Fruit fly (Drosophila melanogaster): ENCODE results near the gene CkIalpha.

CkIalpha gene

DNA sequence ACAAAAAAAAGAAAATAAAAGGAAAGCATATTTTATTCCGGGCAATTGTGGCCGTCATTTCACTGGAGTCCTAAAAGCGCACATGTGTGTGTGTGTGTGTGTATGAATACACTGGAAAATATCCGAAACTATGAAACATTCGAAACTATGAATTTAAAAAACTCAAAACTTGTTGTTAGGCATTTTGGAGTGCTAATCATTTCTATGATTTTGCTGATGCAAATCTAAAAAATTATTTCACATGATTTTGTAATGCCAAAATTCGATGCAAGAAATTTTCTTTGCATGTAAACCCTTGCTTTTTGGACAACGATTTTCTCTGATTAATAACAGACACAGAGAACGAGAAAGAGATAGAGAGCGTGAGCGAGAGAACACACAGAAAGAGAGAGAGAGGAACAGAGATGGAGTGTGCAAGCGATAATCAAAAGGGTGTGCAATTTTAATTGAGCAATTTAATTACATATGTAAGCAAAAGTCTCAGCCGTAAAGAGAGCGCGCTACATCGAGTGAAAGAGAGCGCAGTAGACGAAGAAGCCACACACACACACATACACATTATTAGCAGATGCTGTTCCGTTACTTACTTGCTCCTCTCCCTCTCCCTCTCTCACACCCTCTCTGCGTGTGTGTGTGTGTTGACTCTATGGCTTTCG, 45.8 kb downstream of the CkIalpha start (continued):
- TF ChIP-seq tup (GFP tag; optimal IDR thresholded peaks at IDR 0.05), result no peak
- TF ChIP-seq CG7745 (tag; optimal IDR thresholded peaks at IDR 0.05), result no peak
- TF ChIP-seq vvl (GFP tag; IDR thresholded peaks at IDR 0.05), result peak; percentile 38; the same call in 1 of the 2 replicates
- no peak for TF ChIP-seq CG11560 (tag; IDR thresholded peaks at IDR 0.05)
- no peak for TF ChIP-seq amos (GFP tag; IDR thresholded peaks at IDR 0.05; ENCODE audit: partially characterized antibody)
- TF ChIP-seq Ets97D (GFP tag; optimal IDR thresholded peaks at IDR 0.05), result no peak
- no peak for TF ChIP-seq CG7963 (GFP tag; IDR thresholded peaks at IDR 0.05; ENCODE audit: partially characterized antibody)
- no peak for TF ChIP-seq NC2α (GFP tag; optimal IDR thresholded peaks at IDR 0.05)
- no peak for TF ChIP-seq NK7.1 (GFP tag; optimal IDR thresholded peaks at IDR 0.05)
- TF ChIP-seq CG3726 (GFP tag; IDR thresholded peaks at IDR 0.05), result no peak
- TF ChIP-seq Spps (tag; optimal IDR thresholded peaks at IDR 0.05), result peak; percentile 12
- no peak for TF ChIP-seq Hr39 (optimal IDR thresholded peaks at IDR 0.05)
- no peak for TF ChIP-seq CG18476 (GFP tag; optimal IDR thresholded peaks at IDR 0.05)
- peak; percentile 27 for TF ChIP-seq zen (tag; optimal IDR thresholded peaks at IDR 0.05)
- no peak for TF ChIP-seq eyg (GFP tag; optimal IDR thresholded peaks at IDR 0.05)
- peak; percentile 60 for TF ChIP-seq CG2712 (tag; optimal IDR thresholded peaks at IDR 0.05)
- no peak for TF ChIP-seq ab (GFP tag; optimal IDR thresholded peaks at IDR 0.05)
- TF ChIP-seq btn (GFP tag; optimal IDR thresholded peaks at IDR 0.05), result no peak
- TF ChIP-seq CG14860 (GFP tag; IDR thresholded peaks at IDR 0.05; ENCODE audit: partially characterized antibody), result no peak
- TF ChIP-seq slou (GFP tag; optimal IDR thresholded peaks at IDR 0.05), result no peak
- TF ChIP-seq wor (GFP tag; IDR thresholded peaks at IDR 0.05), result no peak
- no peak for TF ChIP-seq gro (GFP tag; optimal IDR thresholded peaks at IDR 0.05)
- TF ChIP-seq slp2 (GFP tag; optimal IDR thresholded peaks at IDR 0.05), result peak; percentile 6
- TF ChIP-seq Gug (GFP tag; IDR thresholded peaks at IDR 0.05), result no peak
- no peak for TF ChIP-seq CG14667 (GFP tag; IDR thresholded peaks at IDR 0.05)
- TF ChIP-seq CG18262 (tag; optimal IDR thresholded peaks at IDR 0.05), result peak; percentile 50
- TF ChIP-seq CG9797 (GFP tag; optimal IDR thresholded peaks at IDR 0.05), result no peak
- no peak for TF ChIP-seq stwl (tag; optimal IDR thresholded peaks at IDR 0.05)
- TF ChIP-seq zfh1 (GFP tag; IDR thresholded peaks at IDR 0.05), result no peak
- peak; percentile 35; the same call in 1 of the 2 replicates for TF ChIP-seq CG32532 (GFP tag; IDR thresholded peaks at IDR 0.05)
- no peak for TF ChIP-seq Opbp (GFP tag; IDR thresholded peaks at IDR 0.05; ENCODE audit: partially characterized antibody)
- TF ChIP-seq CG13894 (tag; optimal IDR thresholded peaks at IDR 0.05), result no peak
- TF ChIP-seq Ets65A (GFP tag), result no peak
- no peak for TF ChIP-seq CG16779 (GFP tag; IDR thresholded peaks at IDR 0.05)
- TF ChIP-seq CG4328 (GFP tag; optimal IDR thresholded peaks at IDR 0.05), result no peak
- no peak for TF ChIP-seq kah (GFP tag; optimal IDR thresholded peaks at IDR 0.05)
- no peak for TF ChIP-seq CG31388 (GFP tag; optimal IDR thresholded peaks at IDR 0.05)
- TF ChIP-seq sd (tag; optimal IDR thresholded peaks at IDR 0.05), result no peak
- TF ChIP-seq CG9727 (GFP tag; optimal IDR thresholded peaks at IDR 0.05), result peak; percentile 51
- peak; percentile 14 for TF ChIP-seq CG17359 (tag; optimal IDR thresholded peaks at IDR 0.05)
- peak; percentile 26 for TF ChIP-seq ind (GFP tag; optimal IDR thresholded peaks at IDR 0.05)
- TF ChIP-seq chm (GFP tag; IDR thresholded peaks at IDR 0.05), result peak; percentile 52
- peak; percentile 32; the same call in 1 of the 2 replicates for TF ChIP-seq H2.0 (GFP tag; IDR thresholded peaks at IDR 0.05)
- no peak for TF ChIP-seq Atf3 (GFP tag; optimal IDR thresholded peaks at IDR 0.05)
- TF ChIP-seq salm (tag; optimal IDR thresholded peaks at IDR 0.05), result no peak
- peak; percentile 55 for TF ChIP-seq CG10979 (tag; optimal IDR thresholded peaks at IDR 0.05)
- no peak for TF ChIP-seq CG8359 (GFP tag; optimal IDR thresholded peaks at IDR 0.05; ENCODE audit: borderline replicate concordance)
- TF ChIP-seq Sin3A (optimal IDR thresholded peaks at IDR 0.05), result no peak
- TF ChIP-seq E2f2 (GFP tag; IDR thresholded peaks at IDR 0.05), result no peak
- no peak for TF ChIP-seq CG6813 (GFP tag; optimal IDR thresholded peaks at IDR 0.05)
- no peak for TF ChIP-seq BtbVII (GFP tag; optimal IDR thresholded peaks at IDR 0.05)

Data from whole organism, embryonic.